Fruit fly (Drosophila melanogaster) whole organism, adult: Measurements from ENCODE around the gene srp.

ENCODE experiments used
- CG11617 ChIP-seq: fragments of 200-800 bp; sonication (Bioruptor generic); optimal IDR thresholded peaks from 2 replicates; lab custom pipeline; 2017; ENCODE audit warnings: mild to moderate bottlenecking, missing biosample characterization, missing genetic modification reagents, missing genetic modification characterization
- CG14711 ChIP-seq: fragments of 200-800 bp; sonication (Bioruptor generic); optimal IDR thresholded peaks from 2 replicates; lab custom pipeline; 2018; ENCODE audit warnings: missing biosample characterization, mild to moderate bottlenecking, missing genetic modification characterization, moderate library complexity
- CG5204 ChIP-seq: fragments of 200-800 bp; sonication (Bioruptor generic); optimal IDR thresholded peaks from 2 replicates; lab custom pipeline; 2016; ENCODE audit warnings: missing biosample characterization, missing genetic modification characterization
- CG7101 ChIP-seq: fragments of 200-800 bp; sonication (Bioruptor generic); optimal IDR thresholded peaks from 2 replicates; lab custom pipeline; 2018; ENCODE audit warnings: missing biosample characterization, mild to moderate bottlenecking, missing genetic modification characterization, moderate library complexity
- Clk ChIP-seq: fragments of 200-800 bp; sonication (Bioruptor generic); optimal IDR thresholded peaks from 2 replicates; lab custom pipeline; 2017; ENCODE audit warnings: missing biosample characterization, missing genetic modification characterization
- bab1 ChIP-seq: fragments of 200-800 bp; sonication (Bioruptor generic); optimal IDR thresholded peaks from 3 replicates; lab custom pipeline; 2019; ENCODE audit warnings: missing biosample characterization, mild to moderate bottlenecking, missing genetic modification characterization, moderate library complexity
- kay ChIP-seq: fragments of 200-800 bp; sonication (Bioruptor generic); peaks from one replicate; lab custom pipeline; 2016; ENCODE audit warnings: missing biosample characterization, missing genetic modification characterization, borderline replicate concordance
- ovo ChIP-seq: fragments of 200-800 bp; sonication (Bioruptor generic); optimal IDR thresholded peaks from 2 replicates; lab custom pipeline; 2016; ENCODE audit warnings: missing biosample characterization, missing genetic modification characterization
- pad ChIP-seq: fragments of 200-800 bp; sonication (Bioruptor generic); optimal IDR thresholded peaks from 3 replicates; lab custom pipeline; 2017; ENCODE audit warnings: missing biosample characterization, missing genetic modification characterization, mild to moderate bottlenecking, moderate library complexity, missing genetic modification reagents
- tj ChIP-seq: fragments of 200-800 bp; sonication (Bioruptor generic); optimal IDR thresholded peaks from 3 replicates; lab custom pipeline; 2017; ENCODE audit warnings: missing biosample characterization, mild to moderate bottlenecking, missing genetic modification characterization, moderate library complexity
- toe ChIP-seq: fragments of 200-800 bp; sonication (Bioruptor generic); optimal IDR thresholded peaks from 2 replicates; lab custom pipeline; 2016; ENCODE audit warnings: missing biosample characterization, missing genetic modification characterization

- TF ChIP-seq tj (GFP tag; lab: Kevin White, UChicago) (no peak), bab1 (GFP tag; lab: Kevin White, UChicago) (no peak), pad (no peak), ovo (no peak), CG7101 (no peak), CG5204 (no peak), CG11617 (no peak), toe (GFP tag; lab: Kevin White, UChicago) (no peak), Clk (GFP tag; lab: Kevin White, UChicago) (no peak), CG14711 (tag; lab: Kevin White, UChicago) (no peak), kay (GFP tag; lab: Kevin White, UChicago) (no peak)
These were observed 28.6 kb downstream of the srp start for dm6 chr3R:16014573-16014972.
